Worm (Caenorhabditis elegans) whole organism, L3 larva: ENCODE measurements around the gene rbm-34.

ENCODE experiments used
- R02D3.7 ChIP-seq: fragments of 150-350 bp; optimal IDR thresholded peaks from 2 replicates; lab custom pipeline; 2014; ENCODE audit warnings: missing biosample characterization, missing genetic modification characterization
- ZK546.5 ChIP-seq: sonication (generic microtip); optimal IDR thresholded peaks from 2 replicates; lab custom pipeline; 2017; ENCODE audit warnings: missing biosample characterization, missing genetic modification characterization
- aly-2 ChIP-seq: fragments of 150-350 bp; optimal IDR thresholded peaks from 2 replicates; lab custom pipeline; 2014; ENCODE audit warnings: missing biosample characterization, missing genetic modification characterization
- ama-1 ChIP-seq: fragments of 150-350 bp; optimal IDR thresholded peaks from 2 replicates; lab custom pipeline; 2018
- ceh-28 ChIP-seq: fragments of 150-350 bp; optimal IDR thresholded peaks from 2 replicates; lab custom pipeline; 2014; ENCODE audit warnings: missing biosample characterization, missing genetic modification reagents, missing genetic modification characterization
- ceh-9 ChIP-seq: sonication (generic microtip); optimal IDR thresholded peaks from 2 replicates; lab custom pipeline; 2018; ENCODE audit warnings: missing biosample characterization, missing genetic modification characterization
- egl-5 ChIP-seq: fragments of 150-350 bp; optimal IDR thresholded peaks from 2 replicates; lab custom pipeline; 2017; ENCODE audit warnings: missing biosample characterization, missing genetic modification reagents, missing genetic modification characterization, inconsistent platforms
- elt-3 ChIP-seq, 3 experiments: fragments of 150-350 bp in 1 of 3; sonication (generic microtip) in 2 of 3; optimal IDR thresholded peaks; 2 replicates in 2 of 3; 4 replicates in 1 of 3; lab custom pipeline; 2014 to 2017; ENCODE audit warnings: missing biosample characterization in 3 of 3, missing genetic modification characterization in 3 of 3
- fkh-10 ChIP-seq: sonication (generic microtip); optimal IDR thresholded peaks from 2 replicates; lab custom pipeline; 2017; ENCODE audit warnings: missing biosample characterization, missing genetic modification reagents, missing genetic modification characterization
- hmg-11 ChIP-seq: sonication (generic microtip); optimal IDR thresholded peaks from 2 replicates; lab custom pipeline; 2016; ENCODE audit warnings: missing genetic modification characterization, missing compliant biosample characterization
- jun-1 ChIP-seq: fragments of 150-350 bp; optimal IDR thresholded peaks from 2 replicates; lab custom pipeline; 2014; ENCODE audit warnings: missing biosample characterization, missing genetic modification reagents, missing genetic modification characterization
- lin-15B ChIP-seq: fragments of 150-350 bp; optimal IDR thresholded peaks from 2 replicates; lab custom pipeline; 2014; ENCODE audit warnings: missing biosample characterization, missing genetic modification characterization
- lin-39 ChIP-seq: fragments of 150-350 bp; optimal IDR thresholded peaks from 2 replicates; lab custom pipeline; 2018; ENCODE audit warnings: missing biosample characterization, missing genetic modification reagents, missing genetic modification characterization
- lsy-12 ChIP-seq: sonication (generic microtip); optimal IDR thresholded peaks from 2 replicates; lab custom pipeline; 2016; ENCODE audit warnings: mild to moderate bottlenecking, missing genetic modification characterization, missing compliant biosample characterization
- mdl-1 ChIP-seq: fragments of 150-350 bp; optimal IDR thresholded peaks from 2 replicates; lab custom pipeline; 2014; ENCODE audit warnings: missing biosample characterization, missing genetic modification characterization
- mml-1 ChIP-seq: fragments of 150-350 bp; sonication (generic microtip); optimal IDR thresholded peaks from 3 replicates; lab custom pipeline; 2014; ENCODE audit warnings: missing biosample characterization, missing genetic modification characterization
- nfya-1 ChIP-seq: sonication (generic microtip); optimal IDR thresholded peaks from 2 replicates; lab custom pipeline; 2017; ENCODE audit warnings: missing genetic modification characterization, mild to moderate bottlenecking, missing compliant biosample characterization, antibody characterized with exemption, moderate library complexity; ENCODE audit not compliant: insufficient read depth
- nhr-11 ChIP-seq: fragments of 150-350 bp; optimal IDR thresholded peaks from 2 replicates; lab custom pipeline; 2014; ENCODE audit warnings: missing biosample characterization, missing genetic modification characterization
- nhr-12 ChIP-seq: fragments of 150-350 bp; optimal IDR thresholded peaks from 2 replicates; lab custom pipeline; 2014; ENCODE audit warnings: missing biosample characterization, missing genetic modification characterization
- nhr-23 ChIP-seq: fragments of 150-350 bp; optimal IDR thresholded peaks from 2 replicates; lab custom pipeline; 2014; ENCODE audit warnings: missing biosample characterization, missing genetic modification reagents, missing genetic modification characterization
- nhr-237 ChIP-seq: fragments of 150-350 bp; optimal IDR thresholded peaks from 2 replicates; lab custom pipeline; 2014; ENCODE audit warnings: missing biosample characterization, missing genetic modification characterization
- nhr-76 ChIP-seq: fragments of 150-350 bp; sonication (generic microtip); optimal IDR thresholded peaks from 5 replicates; lab custom pipeline; 2014; ENCODE audit warnings: missing biosample characterization, missing genetic modification characterization
- nhr-77 ChIP-seq: fragments of 150-350 bp; optimal IDR thresholded peaks from 2 replicates; lab custom pipeline; 2014; ENCODE audit warnings: missing biosample characterization, missing genetic modification characterization
- pha-4 ChIP-seq: fragments of 150-350 bp; optimal IDR thresholded peaks from 2 replicates; lab custom pipeline; 2014; ENCODE audit warnings: missing biosample characterization, missing genetic modification reagents, missing genetic modification characterization
- snpc-4 ChIP-seq: fragments of 150-350 bp; optimal IDR thresholded peaks from 2 replicates; lab custom pipeline; 2014; ENCODE audit warnings: missing biosample characterization, missing genetic modification characterization
- tbx-2 ChIP-seq: sonication (generic microtip); optimal IDR thresholded peaks from 2 replicates; lab custom pipeline; 2016; ENCODE audit warnings: mild to moderate bottlenecking, missing genetic modification characterization, missing compliant biosample characterization
- unc-39 ChIP-seq: sonication (generic microtip); optimal IDR thresholded peaks from 4 replicates; lab custom pipeline; 2017; ENCODE audit warnings: missing biosample characterization, missing genetic modification characterization
- unc-62 ChIP-seq: fragments of 150-350 bp; sonication (generic microtip); optimal IDR thresholded peaks from 4 replicates; lab custom pipeline; 2014; ENCODE audit warnings: missing biosample characterization, missing genetic modification reagents, missing genetic modification characterization
- zag-1 ChIP-seq: fragments of 150-350 bp; optimal IDR thresholded peaks from 2 replicates; lab custom pipeline; 2014; ENCODE audit warnings: missing biosample characterization, missing genetic modification characterization
- ztf-11 ChIP-seq: fragments of 150-350 bp; optimal IDR thresholded peaks from 2 replicates; lab custom pipeline; 2014; ENCODE audit warnings: missing biosample characterization, missing genetic modification characterization

The rbm-34 gene

ce11 chrIV:12078112-12078812 is 7.0 kb upstream of the rbm-34 start, which contains the start of gene tmed-1:
Gene tmed-1 (minus strand): TSS chrIV:12078162.
- TF ChIP-seq ceh-28 (tag; lab: Kevin White, UChicago) (no peak), nhr-76 (tag; lab: Kevin White, UChicago) (no peak), zag-1 (tag; lab: Kevin White, UChicago) (no peak), ceh-9 (tag; lab: Kevin White, UChicago) (no peak), ama-1 (no peak), jun-1 (no peak), mml-1 (no peak), lin-39 (tag; lab: Kevin White, UChicago) (no peak), snpc-4 (tag; lab: Kevin White, UChicago) (no peak), nhr-237 (tag; lab: Kevin White, UChicago) (no peak), nhr-11 (tag; lab: Kevin White, UChicago) (no peak), nfya-1 (tag; lab: Kevin White, UChicago) (no peak), elt-3 (tag; optimal IDR thresholded peaks at IDR 0.05; lab: Kevin White, UChicago) (no peak), fkh-10 (no peak)

- TF ChIP-seq lin-15B (tag; lab: Kevin White, UChicago), result peak; percentile 84
- TF ChIP-seq pha-4 (tag; lab: Kevin White, UChicago), result peak; percentile 77
- no peak for TF ChIP-seq unc-62 (GFP tag; lab: Kevin White, UChicago)
- TF ChIP-seq jun-1, result peak; percentile 12
- no peak for TF ChIP-seq lsy-12 (tag; lab: Kevin White, UChicago)
- TF ChIP-seq snpc-4 (tag; lab: Kevin White, UChicago), result peak; percentile 22
- peak; percentile 17 for TF ChIP-seq hmg-11 (tag; lab: Kevin White, UChicago)
- no peak for TF ChIP-seq ceh-9 (tag; lab: Kevin White, UChicago)
- peak; percentile 5 for TF ChIP-seq nhr-23 (tag; lab: Kevin White, UChicago)
- TF ChIP-seq nfya-1 (tag; lab: Kevin White, UChicago), result peak; percentile 63
- TF ChIP-seq tbx-2 (tag; lab: Kevin White, UChicago), result no peak
- TF ChIP-seq egl-5 (tag; lab: Kevin White, UChicago), result peak; percentile 42
- no peak for TF ChIP-seq nhr-12 (tag; lab: Kevin White, UChicago)
- no peak for TF ChIP-seq zag-1 (tag; lab: Kevin White, UChicago)
- no peak for TF ChIP-seq lin-39 (tag; lab: Kevin White, UChicago)
These were observed 6.2 kb upstream of the rbm-34 start, which contains the start of gene lex-1 for ce11 chrIV:12078907-12079523. Gene lex-1 (plus strand): TSS chrIV:12079473.

ce11 chrIV:12080807-12081206 is 4.4 kb upstream of the rbm-34 start:
- TF ChIP-seq ztf-11 (no peak), lin-15B (tag; lab: Kevin White, UChicago) (no peak), R02D3.7 (tag; lab: Kevin White, UChicago) (no peak), zag-1 (tag; lab: Kevin White, UChicago) (no peak), ZK546.5 (tag; lab: Kevin White, UChicago) (no peak), mdl-1 (tag; lab: Kevin White, UChicago) (no peak), unc-39 (tag; lab: Kevin White, UChicago) (no peak), hmg-11 (tag; lab: Kevin White, UChicago) (no peak)

ce11 chrIV:12084178-12084577 is 1.0 kb upstream of the rbm-34 start, which contains the start of gene repo-1:
Gene repo-1 (plus strand): TSS chrIV:12084478.
- TF ChIP-seq nhr-76 (tag; lab: Kevin White, UChicago) (no peak), mdl-1 (tag; lab: Kevin White, UChicago) (no peak), mml-1 (no peak), pha-4 (tag; lab: Kevin White, UChicago) (no peak), aly-2 (tag; lab: Kevin White, UChicago) (no peak), nhr-77 (no peak), unc-62 (GFP tag; lab: Kevin White, UChicago) (no peak)
- TF ChIP-seq, all 47 proteins: peak for 0

- TF ChIP-seq pha-4 (tag; lab: Kevin White, UChicago) (no peak), ama-1 (peak; percentile 25)
- TF ChIP-seq, all 47 proteins: peak for 1
These were observed 633 bp upstream of the rbm-34 start for ce11 chrIV:12084587-12084986.
